Worm (Caenorhabditis elegans) whole organism, L4/young adult: ENCODE measurements around the gene emb-30.

Experiments used
- W03F9.2 ChIP-seq: fragments of 150-350 bp; optimal IDR thresholded peaks from 2 replicates; lab custom pipeline; 2014; ENCODE audit warnings: missing biosample characterization, missing genetic modification characterization
- dao-5 ChIP-seq: sonication (generic microtip); optimal IDR thresholded peaks from 2 replicates; lab custom pipeline; 2016; ENCODE audit warnings: missing genotype, missing genetic modification characterization, moderate library complexity, missing compliant biosample characterization

DNA sequence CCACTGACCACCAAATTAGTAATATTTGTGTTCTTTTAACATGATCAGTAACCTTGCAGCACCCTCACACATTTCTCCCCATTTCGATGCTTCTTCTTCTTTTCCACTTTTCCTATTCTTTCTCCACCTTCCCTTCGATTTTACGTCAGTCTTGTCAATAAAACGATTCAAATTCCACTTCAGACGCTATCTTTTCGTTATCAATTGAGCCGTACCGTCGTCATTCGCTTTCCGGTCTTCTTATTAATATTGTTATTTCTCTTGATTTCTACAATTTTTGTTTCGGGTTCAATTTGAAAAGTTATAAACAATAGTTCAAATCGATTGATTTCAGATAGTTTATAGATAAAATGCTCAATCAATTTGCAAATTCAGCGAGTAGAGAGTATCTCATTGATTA lies 46.2 kb upstream of the emb-30 start:
- no peak for TF ChIP-seq dao-5 (tag; lab: Kevin White, UChicago)
- TF ChIP-seq W03F9.2: no peak
